Worm (Caenorhabditis elegans) whole organism, mixed stage, embryonic: ENCODE data around the gene Y45F10B.59.

Experiments
- bed-3 ChIP-seq: fragments of 200-800 bp; sonication (Bioruptor generic); optimal IDR thresholded peaks from 3 replicates; lab custom pipeline; 2018; ENCODE audit warnings: mild to moderate bottlenecking, missing genetic modification characterization, moderate library complexity, missing compliant biosample characterization
- ces-1 ChIP-seq: fragments of 150-350 bp; optimal IDR thresholded peaks from 2 replicates; lab custom pipeline; 2014; ENCODE audit warnings: missing biosample characterization, missing genetic modification reagents, missing genetic modification characterization
- hlh-1 ChIP-seq: fragments of 150-350 bp; optimal IDR thresholded peaks from 2 replicates; lab custom pipeline; 2014; ENCODE audit warnings: missing biosample characterization, missing genetic modification reagents, missing genetic modification characterization
- lin-13 ChIP-seq: fragments of 150-350 bp; optimal IDR thresholded peaks from 2 replicates; lab custom pipeline; 2014; ENCODE audit warnings: missing biosample characterization, missing genetic modification characterization
- mab-5 ChIP-seq: fragments of 150-350 bp; optimal IDR thresholded peaks from 2 replicates; lab custom pipeline; 2014; ENCODE audit warnings: missing biosample characterization, missing genetic modification characterization
- mep-1 ChIP-seq: fragments of 150-350 bp; optimal IDR thresholded peaks from 2 replicates; lab custom pipeline; 2017; ENCODE audit warnings: missing biosample characterization, missing genetic modification reagents, missing genetic modification characterization, inconsistent platforms
- nhr-76 ChIP-seq: sonication (generic microtip); optimal IDR thresholded peaks from 2 replicates; lab custom pipeline; 2017; ENCODE audit warnings: missing biosample characterization, missing genetic modification characterization
- unc-62 ChIP-seq: fragments of 150-350 bp; optimal IDR thresholded peaks from 2 replicates; lab custom pipeline; 2014; ENCODE audit warnings: missing biosample characterization, missing genetic modification reagents, missing genetic modification characterization
- ztf-11 ChIP-seq: fragments of 150-350 bp; optimal IDR thresholded peaks from 2 replicates; lab custom pipeline; 2014; ENCODE audit warnings: missing biosample characterization, missing genetic modification characterization

ce11 chrIV:13587175-13587574, 15.2 kb upstream of the Y45F10B.59 start, which contains the start of gene Y45F10B.12:
- TF ChIP-seq bed-3 (GFP tag; lab: Kevin White, UChicago) (no peak), lin-13 (tag; lab: Kevin White, UChicago) (no peak), ztf-11 (tag; lab: Kevin White, UChicago) (no peak), ces-1 (no peak), mep-1 (no peak), unc-62 (GFP tag; lab: Kevin White, UChicago) (no peak), nhr-76 (no peak), mab-5 (tag; lab: Kevin White, UChicago) (no peak), hlh-1 (tag; lab: Kevin White, UChicago) (no peak)
